Fruit fly (Drosophila melanogaster): ENCODE measurements around the gene CG12708.

The CG12708 gene

DNA sequence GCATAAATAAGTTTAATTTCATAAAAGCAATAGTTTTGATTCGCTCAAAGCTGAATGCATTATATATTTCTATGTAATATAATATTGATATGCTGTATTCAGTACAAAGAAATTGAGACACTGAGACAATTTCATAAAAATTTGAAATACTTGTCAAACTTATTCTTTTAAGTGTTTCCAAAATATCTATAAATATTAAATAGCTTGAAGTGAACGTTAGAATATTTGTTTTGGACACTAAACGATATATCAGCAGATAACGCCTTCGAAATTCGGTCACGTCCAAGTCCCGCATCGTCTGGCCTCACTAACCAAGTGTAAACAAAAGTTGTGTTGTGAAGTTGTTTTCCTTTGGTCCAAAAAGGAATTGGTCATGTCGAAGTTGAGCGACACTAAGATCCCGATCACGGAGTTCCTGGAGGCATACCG lies 35.5 kb downstream of the CG12708 start:
- TF ChIP-seq Mnt (GFP tag; optimal IDR thresholded peaks at IDR 0.05) (peak; percentile 14), cic (GFP tag; optimal IDR thresholded peaks at IDR 0.05) (no peak)

DNA sequence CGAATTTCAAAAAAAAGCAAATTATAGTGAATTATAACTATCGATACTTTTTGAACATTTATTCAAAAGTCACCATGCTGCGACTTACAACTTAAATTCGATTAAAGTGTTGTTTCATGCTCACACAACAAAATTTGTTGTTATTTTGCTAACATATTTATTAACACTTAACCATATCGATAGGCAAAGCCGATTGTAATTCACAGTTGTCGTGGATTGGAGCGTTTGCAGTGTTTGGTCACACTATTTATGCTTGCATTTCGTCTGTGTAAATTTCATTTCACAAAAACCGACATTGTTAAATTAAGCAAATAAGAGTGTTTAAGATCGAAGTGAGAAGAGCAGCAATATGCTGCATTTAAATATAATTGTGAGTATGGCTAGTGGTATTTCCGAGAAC lies 37.1 kb downstream of the CG12708 start, which contains the start of gene HUWE1:
Gene HUWE1 (plus strand): TSS at position 220 of the 400 bp plus-strand sequence.
- TF ChIP-seq bab1 (GFP tag; optimal IDR thresholded peaks at IDR 0.05) = peak; percentile 59
- peak; percentile 63 for TF ChIP-seq CG7101 (tag; optimal IDR thresholded peaks at IDR 0.05)
- TF ChIP-seq tj (GFP tag; optimal IDR thresholded peaks at IDR 0.05) = peak; percentile 13
- peak; percentile 60 for TF ChIP-seq CG11617 (GFP tag; optimal IDR thresholded peaks at IDR 0.05)
- TF ChIP-seq cnc (optimal IDR thresholded peaks at IDR 0.05) = no peak
- TF ChIP-seq CG1620 (GFP tag; optimal IDR thresholded peaks at IDR 0.05) = peak; percentile 48
- peak; percentile 73 for TF ChIP-seq Mnt (GFP tag; optimal IDR thresholded peaks at IDR 0.05)
- no peak for TF ChIP-seq CG33017 (tag; optimal IDR thresholded peaks at IDR 0.05)
- TF ChIP-seq pad (GFP tag; optimal IDR thresholded peaks at IDR 0.05) = peak; percentile 36
- peak; percentile 22 for TF ChIP-seq CG14711 (tag; optimal IDR thresholded peaks at IDR 0.05)

All from whole organism, adult.